Worm (Caenorhabditis elegans): ENCODE results near the gene Y53F4B.10.

The Y53F4B.10 gene

ce11 chrII:15010366-15011235 is 7.3 kb upstream of the Y53F4B.10 start, which contains the start of the genes Y53F4B.9 and Y53F4B.11 (continued):
- TF ChIP-seq F16B12.6 (tag; optimal IDR thresholded peaks at IDR 0.05) = peak; percentile 70
- TF ChIP-seq jun-1 (tag; optimal IDR thresholded peaks at IDR 0.05) = peak; percentile 73
- no peak for TF ChIP-seq egl-13 (tag; optimal IDR thresholded peaks at IDR 0.05)
- peak; percentile 38 for TF ChIP-seq vab-15 (tag; optimal IDR thresholded peaks at IDR 0.05)
- no peak for TF ChIP-seq C34B4.2 (tag; optimal IDR thresholded peaks at IDR 0.05)
- TF ChIP-seq nhr-85 (tag) = peak; percentile 39
- TF ChIP-seq egl-27 (tag; optimal IDR thresholded peaks at IDR 0.05) = no peak
- TF ChIP-seq ceh-90 (tag; optimal IDR thresholded peaks at IDR 0.05) = no peak
- peak; percentile 88 for TF ChIP-seq snpc-4 (tag; optimal IDR thresholded peaks at IDR 0.05)
- TF ChIP-seq unc-30 (tag; optimal IDR thresholded peaks at IDR 0.05) = no peak
- peak; percentile 63 for TF ChIP-seq pax-3 (tag; optimal IDR thresholded peaks at IDR 0.05)
- peak; percentile 75 for TF ChIP-seq nhr-20 (tag; optimal IDR thresholded peaks at IDR 0.05)
- TF ChIP-seq ama-1 (optimal IDR thresholded peaks at IDR 0.05) = no peak
- TF ChIP-seq zip-4 (GFP tag; optimal IDR thresholded peaks at IDR 0.05) = peak; percentile 42
- TF ChIP-seq ztf-11 (tag; optimal IDR thresholded peaks at IDR 0.05) = peak in 1 of 2 experiments; percentile 4
- TF ChIP-seq zag-1 (tag; optimal IDR thresholded peaks at IDR 0.05) = no peak
- peak; percentile 84 for TF ChIP-seq nhr-19 (GFP tag; conservative IDR thresholded peaks at IDR 0.05)
- peak; percentile 99 to 100 for TF ChIP-seq efl-1 (optimal IDR thresholded peaks at IDR 0.05)
- peak; percentile 100 for TF ChIP-seq efl-1 (GFP tag; optimal IDR thresholded peaks at IDR 0.05 in 1 of 2)
- TF ChIP-seq nhr-12 (tag; optimal IDR thresholded peaks at IDR 0.05) = no peak
- TF ChIP-seq nhr-84 (tag; optimal IDR thresholded peaks at IDR 0.05) = no peak
- no peak for TF ChIP-seq mef-2 (tag; optimal IDR thresholded peaks at IDR 0.05)
- TF ChIP-seq unc-86 (tag; optimal IDR thresholded peaks at IDR 0.05) = peak; percentile 69
- TF ChIP-seq ztf-4 (tag; optimal IDR thresholded peaks at IDR 0.05) = no peak
- TF ChIP-seq rnt-1 (tag; optimal IDR thresholded peaks at IDR 0.05) = peak; percentile 89
- no peak for TF ChIP-seq sup-37 (GFP tag; optimal IDR thresholded peaks at IDR 0.05)
- TF ChIP-seq elt-2 (tag; optimal IDR thresholded peaks at IDR 0.05) = peak; percentile 18
- peak; percentile 87 for TF ChIP-seq C16A3.4 (tag; optimal IDR thresholded peaks at IDR 0.05)
- peak; percentile 72 for TF ChIP-seq nhr-90 (tag; optimal IDR thresholded peaks at IDR 0.05; ENCODE audit: poor library complexity)
- no peak for TF ChIP-seq pqm-1 (tag; optimal IDR thresholded peaks at IDR 0.05)
- peak; percentile 61 for TF ChIP-seq dsc-1 (tag; optimal IDR thresholded peaks at IDR 0.05)
- TF ChIP-seq fos-1 (tag; optimal IDR thresholded peaks at IDR 0.05) = peak; percentile 72
- peak; percentile 81 to 94 for TF ChIP-seq lsy-2 (tag; optimal IDR thresholded peaks at IDR 0.05)
- TF ChIP-seq nhr-77 (tag; optimal IDR thresholded peaks at IDR 0.05) = peak; percentile 94
- no peak for TF ChIP-seq efl-3 (GFP tag; optimal IDR thresholded peaks at IDR 0.05)
- TF ChIP-seq C04F5.9 (tag; optimal IDR thresholded peaks at IDR 0.05) = no peak
- no peak for TF ChIP-seq ces-1 (GFP tag; optimal IDR thresholded peaks at IDR 0.05)
- TF ChIP-seq unc-130 (tag; optimal IDR thresholded peaks at IDR 0.05) = peak; percentile 65
- no peak for TF ChIP-seq nhr-28 (tag; optimal IDR thresholded peaks at IDR 0.05)
- TF ChIP-seq swsn-7 (tag; optimal IDR thresholded peaks at IDR 0.05) = peak; percentile 67
- peak; percentile 67 for TF ChIP-seq xbp-1 (tag; optimal IDR thresholded peaks at IDR 0.05)
- peak; percentile 82 for TF ChIP-seq aly-2 (tag; optimal IDR thresholded peaks at IDR 0.05)
- peak; percentile 25 for TF ChIP-seq lin-39 (tag; optimal IDR thresholded peaks at IDR 0.05)
- peak; percentile 56; the same call in 1 of the 2 replicates for TF ChIP-seq mab-9 (GFP tag; IDR thresholded peaks at IDR 0.05)
- TF ChIP-seq Y116A8C.19 (tag; optimal IDR thresholded peaks at IDR 0.05; ENCODE audit: borderline replicate concordance) = no peak
- TF ChIP-seq tlp-1 (tag; optimal IDR thresholded peaks at IDR 0.05) = no peak
- no peak for TF ChIP-seq ets-5 (GFP tag; IDR thresholded peaks at IDR 0.05)
- TF ChIP-seq grh-1 (GFP tag; IDR thresholded peaks at IDR 0.05) = peak; percentile 43; the same call in 1 of the 2 replicates
- peak; percentile 78 for TF ChIP-seq lin-13 (GFP tag; optimal IDR thresholded peaks at IDR 0.05)
- TF ChIP-seq snu-23 (GFP tag; optimal IDR thresholded peaks at IDR 0.05) = peak; percentile 85
- no peak for TF ChIP-seq unc-98 (GFP tag; IDR thresholded peaks at IDR 0.05)
- peak; percentile 58 for TF ChIP-seq irx-1 (tag; optimal IDR thresholded peaks at IDR 0.05)
- TF ChIP-seq sox-4 (tag; optimal IDR thresholded peaks at IDR 0.05) = peak; percentile 23
